Worm (Caenorhabditis elegans) whole organism, L4 larva: Measurements from ENCODE around the gene C09E10.3.

Source experiments
- D1046.2 ChIP-seq: fragments of 200-800 bp; sonication (Bioruptor generic); IDR thresholded peaks from 2 replicates; pipeline ENCODE4 v1.3.6; 2022; ENCODE audit warnings: missing genetic modification characterization, missing compliant biosample characterization
- F26F4.8 ChIP-seq: fragments of 200-800 bp; sonication (Bioruptor generic); conservative IDR thresholded peaks from 2 replicates; pipeline ENCODE4 v1.3.6; 2022; ENCODE audit warnings: missing genetic modification characterization, missing compliant biosample characterization
- R02D3.7 ChIP-seq: fragments of 150-350 bp; sonication (generic microtip); optimal IDR thresholded peaks from 3 replicates; lab custom pipeline; 2014; ENCODE audit warnings: missing biosample characterization, missing genetic modification characterization
- aha-1 ChIP-seq: fragments of 150-350 bp; peaks from one replicate; lab custom pipeline; 2014; ENCODE audit warnings: missing biosample characterization, missing genetic modification characterization
- aly-2 ChIP-seq: sonication (generic microtip); optimal IDR thresholded peaks from 2 replicates; lab custom pipeline; 2018; ENCODE audit warnings: missing biosample characterization, missing genetic modification characterization
- ceh-28 ChIP-seq: fragments of 150-350 bp; optimal IDR thresholded peaks from 2 replicates; lab custom pipeline; 2014; ENCODE audit warnings: missing biosample characterization, missing genetic modification reagents, missing genetic modification characterization
- ceh-32 ChIP-seq: sonication (generic microtip); optimal IDR thresholded peaks from 2 replicates; lab custom pipeline; 2016; ENCODE audit warnings: mild to moderate bottlenecking, missing genetic modification characterization, missing compliant biosample characterization; ENCODE audit not compliant: poor library complexity
- cey-2 ChIP-seq: sonication (generic microtip); optimal IDR thresholded peaks from 3 replicates; lab custom pipeline; 2017; ENCODE audit warnings: missing genetic modification characterization, mild to moderate bottlenecking, missing compliant biosample characterization, antibody characterized with exemption, borderline replicate concordance; ENCODE audit not compliant: insufficient read depth
- daf-12 ChIP-seq: fragments of 150-350 bp; optimal IDR thresholded peaks from 2 replicates; lab custom pipeline; 2014; ENCODE audit warnings: missing biosample characterization, missing genetic modification reagents, missing genetic modification characterization
- dmd-8 ChIP-seq: fragments of 200-800 bp; sonication (Bioruptor generic); IDR thresholded peaks from 2 replicates; pipeline ENCODE4 v1.3.6; 2022; ENCODE audit warnings: missing genetic modification characterization, missing compliant biosample characterization
- dmd-9 ChIP-seq: fragments of 200-800 bp; sonication (Bioruptor generic); IDR thresholded peaks from 2 replicates; pipeline ENCODE4 v1.3.6; 2022; ENCODE audit warnings: missing genetic modification reagents, missing genetic modification characterization, missing compliant biosample characterization
- dve-1 ChIP-seq: sonication (generic microtip); optimal IDR thresholded peaks from 2 replicates; lab custom pipeline; 2017; ENCODE audit warnings: antibody characterized with exemption, mild to moderate bottlenecking, missing genetic modification characterization, missing compliant biosample characterization; ENCODE audit not compliant: insufficient read depth
- egl-43 ChIP-seq: fragments of 200-800 bp; sonication (Bioruptor generic); IDR thresholded peaks from 2 replicates; pipeline ENCODE4 v1.3.6; 2022; ENCODE audit warnings: missing genetic modification reagents, missing genetic modification characterization, missing compliant biosample characterization
- fos-1 ChIP-seq: fragments of 150-350 bp; optimal IDR thresholded peaks from 2 replicates; lab custom pipeline; 2014; ENCODE audit warnings: missing biosample characterization, missing genetic modification characterization
- gei-8 ChIP-seq: fragments of 200-800 bp; sonication (Bioruptor generic); optimal IDR thresholded peaks from 2 replicates; lab custom pipeline; 2018; ENCODE audit warnings: mild to moderate bottlenecking, missing genetic modification characterization, missing compliant biosample characterization
- hif-1 ChIP-seq, 2 experiments: sonication (generic microtip); optimal IDR thresholded peaks; 2 replicates each; lab custom pipeline; 2016 to 2017; ENCODE audit warnings: missing compliant biosample characterization in 2 of 2, missing genetic modification characterization in 2 of 2, missing genetic modification reagents in 2 of 2, missing genotype in 2 of 2, mild to moderate bottlenecking in 1 of 2
- hlh-11 ChIP-seq: fragments of 200-800 bp; sonication (Bioruptor generic); optimal IDR thresholded peaks from 2 replicates; lab custom pipeline; 2018; ENCODE audit warnings: mild to moderate bottlenecking, missing genetic modification characterization, missing compliant biosample characterization
- lin-29 ChIP-seq: fragments of 200-800 bp; sonication (Bioruptor generic); IDR thresholded peaks from 2 replicates; pipeline ENCODE4 v1.3.6; 2022; ENCODE audit warnings: missing genetic modification reagents, missing genetic modification characterization, missing compliant biosample characterization
- lin-38 ChIP-seq: fragments of 200-800 bp; sonication (Bioruptor generic); IDR thresholded peaks from 2 replicates; pipeline ENCODE4 v1.3.6; 2022; ENCODE audit warnings: missing genetic modification reagents, missing genetic modification characterization, missing compliant biosample characterization
- lsy-2 ChIP-seq, 2 experiments: fragments of 150-350 bp in 1 of 2; sonication (generic microtip) in 1 of 2; optimal IDR thresholded peaks; 2 replicates each; lab custom pipeline; 2014 to 2017; ENCODE audit warnings: missing biosample characterization in 2 of 2, missing genetic modification characterization in 2 of 2
- mdl-1 ChIP-seq, 2 experiments: fragments of 150-350 bp in 1 of 2; sonication (generic microtip) in 1 of 2; optimal IDR thresholded peaks; 2 replicates each; lab custom pipeline; 2014 to 2017; ENCODE audit warnings: missing biosample characterization in 2 of 2, missing genetic modification characterization in 2 of 2
- mdt-29 ChIP-seq: fragments of 200-800 bp; sonication (Bioruptor generic); IDR thresholded peaks from 2 replicates; pipeline ENCODE4 v1.3.6; 2022; ENCODE audit warnings: missing genetic modification reagents, missing genetic modification characterization, missing compliant biosample characterization
- mep-1 ChIP-seq: fragments of 150-350 bp; sonication (generic microtip); optimal IDR thresholded peaks from 3 replicates; lab custom pipeline; 2014; ENCODE audit warnings: missing biosample characterization, missing genetic modification characterization
- mes-2 ChIP-seq: sonication (generic microtip); optimal IDR thresholded peaks from 2 replicates; lab custom pipeline; 2016; ENCODE audit warnings: missing genotype, mild to moderate bottlenecking, missing genetic modification characterization, missing compliant biosample characterization; ENCODE audit not compliant: poor library complexity, severe bottlenecking
- mxl-3 ChIP-seq: fragments of 200-800 bp; sonication (Bioruptor generic); optimal IDR thresholded peaks from 2 replicates; lab custom pipeline; 2018; ENCODE audit warnings: mild to moderate bottlenecking, missing genetic modification characterization, missing compliant biosample characterization
- nhr-10 ChIP-seq: fragments of 150-350 bp; optimal IDR thresholded peaks from 2 replicates; lab custom pipeline; 2014; ENCODE audit warnings: missing biosample characterization, missing genetic modification characterization
- nhr-102 ChIP-seq: sonication (generic microtip); optimal IDR thresholded peaks from 2 replicates; lab custom pipeline; 2016; ENCODE audit warnings: mild to moderate bottlenecking, missing genetic modification characterization, moderate library complexity, missing compliant biosample characterization
- nhr-11 ChIP-seq: fragments of 150-350 bp; optimal IDR thresholded peaks from 2 replicates; lab custom pipeline; 2014; ENCODE audit warnings: missing biosample characterization, missing genetic modification characterization
- nhr-111 ChIP-seq: fragments of 200-800 bp; sonication (Bioruptor generic); optimal IDR thresholded peaks from 2 replicates; lab custom pipeline; 2018; ENCODE audit warnings: mild to moderate bottlenecking, missing genetic modification characterization, missing compliant biosample characterization
- nhr-237 ChIP-seq: sonication (generic microtip); optimal IDR thresholded peaks from 2 replicates; lab custom pipeline; 2017; ENCODE audit warnings: missing biosample characterization, missing genetic modification characterization
- nhr-25 ChIP-seq: sonication (generic microtip); optimal IDR thresholded peaks from 2 replicates; lab custom pipeline; 2017; ENCODE audit warnings: missing genetic modification characterization, mild to moderate bottlenecking, missing compliant biosample characterization, antibody characterized with exemption, moderate library complexity, borderline replicate concordance; ENCODE audit not compliant: insufficient read depth
- nhr-28 ChIP-seq: fragments of 150-350 bp; optimal IDR thresholded peaks from 2 replicates; lab custom pipeline; 2014; ENCODE audit warnings: missing biosample characterization, missing genetic modification characterization
- nhr-41 ChIP-seq: fragments of 200-800 bp; sonication (Bioruptor generic); IDR thresholded peaks from 2 replicates; pipeline ENCODE4 v1.3.6; 2022; ENCODE audit warnings: missing genetic modification reagents, missing genetic modification characterization, missing compliant biosample characterization
- nhr-42 ChIP-seq: fragments of 200-800 bp; sonication (Bioruptor generic); IDR thresholded peaks from 2 replicates; pipeline ENCODE4 v1.3.6; 2022; ENCODE audit warnings: missing genetic modification characterization, missing compliant biosample characterization
- nhr-48 ChIP-seq: sonication (generic microtip); optimal IDR thresholded peaks from 2 replicates; lab custom pipeline; 2016; ENCODE audit warnings: mild to moderate bottlenecking, missing genetic modification characterization, missing compliant biosample characterization
- nhr-6 ChIP-seq: fragments of 150-350 bp; optimal IDR thresholded peaks from 2 replicates; lab custom pipeline; 2014; ENCODE audit warnings: missing biosample characterization, missing genetic modification characterization
- php-3 ChIP-seq: fragments of 200-800 bp; sonication (Bioruptor generic); IDR thresholded peaks from 2 replicates; pipeline ENCODE4 v1.3.6; 2022; ENCODE audit warnings: missing genetic modification reagents, missing genetic modification characterization, missing compliant biosample characterization
- pqm-1 ChIP-seq: sonication (generic microtip); optimal IDR thresholded peaks from 2 replicates; lab custom pipeline; 2017; ENCODE audit warnings: missing biosample characterization, missing genetic modification characterization
- rbr-2 ChIP-seq: sonication (generic microtip); optimal IDR thresholded peaks from 2 replicates; lab custom pipeline; 2016; ENCODE audit warnings: missing genotype, missing genetic modification characterization, missing compliant biosample characterization
- saeg-2 ChIP-seq: fragments of 200-800 bp; sonication (Bioruptor generic); IDR thresholded peaks from 2 replicates; pipeline ENCODE4 v1.3.6; 2022; ENCODE audit warnings: missing genetic modification reagents, missing genetic modification characterization, missing compliant biosample characterization
- snpc-1.2 ChIP-seq: fragments of 200-800 bp; sonication (Bioruptor generic); IDR thresholded peaks from 2 replicates; pipeline ENCODE4 v1.3.6; 2022; ENCODE audit warnings: missing genetic modification reagents, missing genetic modification characterization, missing compliant biosample characterization
- snpc-4 ChIP-seq: fragments of 150-350 bp; optimal IDR thresholded peaks from 2 replicates; lab custom pipeline; 2014; ENCODE audit warnings: missing biosample characterization, missing genetic modification characterization
- spr-1 ChIP-seq: sonication (generic microtip); optimal IDR thresholded peaks from 2 replicates; lab custom pipeline; 2016; ENCODE audit warnings: mild to moderate bottlenecking, missing genetic modification characterization, missing compliant biosample characterization
- tra-1 ChIP-seq: fragments of 200-800 bp; sonication (Bioruptor generic); IDR thresholded peaks from 2 replicates; pipeline ENCODE4 v1.3.6; 2022; ENCODE audit warnings: missing genetic modification reagents, missing genetic modification characterization, missing compliant biosample characterization
- ztf-7 ChIP-seq: fragments of 150-350 bp; optimal IDR thresholded peaks from 2 replicates; lab custom pipeline; 2014; ENCODE audit warnings: missing biosample characterization, missing genetic modification characterization

The C09E10.3 gene

DNA sequence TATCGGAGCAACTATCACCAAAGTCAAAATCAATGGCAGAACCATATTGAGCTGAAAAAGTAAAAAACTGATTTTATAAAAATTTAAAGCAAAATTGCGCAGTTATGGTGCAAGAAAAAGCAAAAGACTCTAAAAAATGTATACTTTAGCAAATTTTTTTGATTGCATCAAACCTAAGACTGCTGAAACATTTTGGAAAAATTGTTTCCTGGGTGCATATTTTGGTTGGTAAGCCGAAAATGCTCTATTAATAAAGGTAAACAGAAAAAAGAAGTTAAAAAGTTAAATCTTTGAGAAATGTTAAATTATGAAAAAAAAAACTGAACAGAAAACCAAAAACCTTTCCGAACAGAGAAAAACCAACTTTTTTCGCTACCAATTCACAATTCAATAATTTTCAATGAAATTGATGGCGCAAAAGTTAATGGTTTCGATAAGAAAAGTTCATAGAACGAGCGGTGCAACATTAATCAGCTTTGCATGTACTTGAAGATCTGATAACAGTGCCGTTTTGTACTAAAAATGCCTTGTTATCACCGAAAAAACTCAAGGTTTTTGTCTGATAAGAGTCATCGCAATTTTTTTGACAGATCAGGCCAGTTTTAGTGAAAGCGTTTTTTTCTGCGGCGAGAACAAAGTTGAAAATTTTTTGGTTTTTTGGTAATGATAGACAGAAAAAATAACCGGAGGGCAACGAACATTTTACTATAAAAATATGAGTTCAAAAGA, 13.1 kb downstream of the C09E10.3 start, which contains the start of gene abhd-3.2 (continued):
- TF ChIP-seq nhr-41 (GFP tag; lab: Robert Waterston, UW), result 0 out of 2 replicates have a peak, but pooled peaks have one; percentile 46
- TF ChIP-seq saeg-2 (GFP tag; lab: Robert Waterston, UW), result peak; percentile 65; the same call in 1 of the 2 replicates
- peak in 1 of 2 experiments; percentile 51 for TF ChIP-seq lsy-2 (tag; optimal IDR thresholded peaks at IDR 0.05; lab: Kevin White, UChicago)
- TF ChIP-seq nhr-42 (GFP tag; lab: Robert Waterston, UW), result 0 out of 2 replicates have a peak, but pooled peaks have one; percentile 23
- no peak for TF ChIP-seq snpc-4 (tag; lab: Kevin White, UChicago)
- peak; percentile 53 for TF ChIP-seq mxl-3 (GFP tag; lab: Kevin White, UChicago)
- no peak for TF ChIP-seq nhr-11 (tag; lab: Kevin White, UChicago)
- TF ChIP-seq nhr-10 (tag; lab: Kevin White, UChicago), result peak; percentile 29
- TF ChIP-seq nhr-25 (tag; lab: Kevin White, UChicago), result no peak
- peak; percentile 61 for TF ChIP-seq nhr-102
- no peak for TF ChIP-seq aly-2 (tag; lab: Kevin White, UChicago)
- peak; percentile 86 for TF ChIP-seq nhr-48 (tag; lab: Kevin White, UChicago)
- TF ChIP-seq pqm-1, result peak; percentile 99
- no peak for TF ChIP-seq dmd-9 (GFP tag; lab: Robert Waterston, UW)
- peak in 1 of 2 experiments; percentile 56 for TF ChIP-seq mdl-1 (tag; optimal IDR thresholded peaks at IDR 0.05; lab: Kevin White, UChicago)
- peak; percentile 97 for TF ChIP-seq tra-1
- TF ChIP-seq nhr-28 (tag; lab: Kevin White, UChicago), result peak; percentile 93
- TF ChIP-seq php-3, result peak; percentile 98
- peak; percentile 93 for TF ChIP-seq hlh-11 (tag; lab: Kevin White, UChicago)
- TF ChIP-seq dve-1, result peak; percentile 97
- peak; percentile 65 for TF ChIP-seq mep-1

DNA sequence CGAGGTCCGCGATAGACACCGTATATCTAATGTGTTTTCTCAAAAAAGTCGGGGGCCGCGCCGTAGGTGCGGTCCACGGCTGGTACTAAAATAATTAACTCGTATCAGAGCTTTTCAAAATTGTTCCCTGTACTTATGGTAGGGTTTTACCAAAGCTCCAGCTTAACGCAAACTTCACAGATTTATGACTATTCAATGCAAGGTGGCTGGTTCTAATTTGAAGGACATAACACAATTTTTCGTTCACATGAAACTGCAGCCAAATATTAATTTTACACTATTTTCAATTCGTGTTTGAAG, 16.0 kb downstream of the C09E10.3 start:
- no peak for TF ChIP-seq lin-38 (GFP tag; lab: Robert Waterston, UW)

DNA sequence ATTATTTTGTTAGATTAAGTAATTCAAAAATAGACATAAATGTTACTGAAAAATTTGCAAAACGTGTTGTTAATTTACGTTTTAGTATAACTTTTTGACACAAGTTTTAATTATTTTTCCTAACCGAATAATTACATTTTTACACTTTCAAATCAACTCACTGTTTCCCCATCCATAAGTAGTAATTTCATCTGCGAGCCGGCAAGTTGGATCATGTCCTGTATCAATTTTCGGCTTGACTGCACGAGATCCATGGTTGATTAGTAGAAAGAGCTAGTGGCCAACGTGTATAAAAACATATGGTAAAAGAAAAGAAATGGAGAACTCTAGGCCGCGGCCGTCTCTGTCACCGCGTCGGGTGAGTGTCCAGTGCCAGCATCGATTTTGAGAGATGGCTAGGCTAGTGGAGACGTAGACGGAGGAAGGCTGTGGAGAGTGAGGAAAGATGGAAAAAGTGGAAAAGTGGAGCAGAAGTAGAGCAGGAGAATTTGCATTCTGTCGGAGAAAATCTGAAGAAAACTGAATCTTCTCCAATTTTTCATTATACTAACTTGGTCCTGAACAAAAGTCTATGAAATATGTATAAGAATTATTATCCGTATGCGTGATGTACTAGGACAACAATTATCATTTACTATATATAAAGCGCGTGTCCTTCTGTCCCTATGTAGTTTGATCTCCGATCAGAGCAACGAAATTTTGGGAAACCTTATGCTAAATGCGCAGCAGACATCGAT, 16.5 kb downstream of the C09E10.3 start, which contains the start of gene vps-45:
TSS of gene vps-45 (minus strand) at position 350 of the 737 bp plus-strand sequence.
- TF ChIP-seq lsy-2 (tag; optimal IDR thresholded peaks at IDR 0.05; lab: Kevin White, UChicago) (peak in 1 of 2 experiments; percentile 18), lin-29 (GFP tag; lab: Robert Waterston, UW) (no peak), pqm-1 (no peak), hif-1 (tag; optimal IDR thresholded peaks at IDR 0.05; lab: Kevin White, UChicago) (peak in 1 of 2 experiments; percentile 38), mes-2 (tag; lab: Kevin White, UChicago) (peak; percentile 80), snpc-1.2 (GFP tag; lab: Robert Waterston, UW) (no peak), php-3 (no peak), aha-1 (tag; lab: Kevin White, UChicago) (peak; percentile 78), cey-2 (no peak), D1046.2 (no peak), mdt-29 (GFP tag; lab: Robert Waterston, UW) (no peak), ztf-7 (tag; lab: Kevin White, UChicago) (no peak), fos-1 (tag; lab: Kevin White, UChicago) (no peak), spr-1 (no peak), gei-8 (GFP tag; lab: Kevin White, UChicago) (no peak), lin-38 (GFP tag; lab: Robert Waterston, UW) (no peak), R02D3.7 (tag; lab: Kevin White, UChicago) (no peak), nhr-111 (GFP tag; lab: Kevin White, UChicago) (no peak), F26F4.8 (GFP tag; lab: Robert Waterston, UW) (no peak), nhr-28 (tag; lab: Kevin White, UChicago) (no peak), ceh-28 (tag; lab: Kevin White, UChicago) (peak; percentile 44), ceh-32 (tag; lab: Kevin White, UChicago) (no peak), nhr-237 (tag; lab: Kevin White, UChicago) (no peak), rbr-2 (tag; lab: Kevin White, UChicago) (peak; percentile 38), nhr-6 (no peak), dmd-8 (GFP tag; lab: Robert Waterston, UW) (no peak), daf-12 (tag; lab: Kevin White, UChicago) (no peak), egl-43 (GFP tag; lab: Robert Waterston, UW) (no peak)
